Fruit fly (Drosophila melanogaster) whole organism, embryonic: ENCODE measurements around the gene CG32188.
A peak's percentile ranks its signal among the peaks of the same experiment; 100 is the strongest.

Experiments
- Asciz ChIP-seq: fragments of 200-800 bp; sonication (Bioruptor generic); optimal IDR thresholded peaks from 2 replicates; lab custom pipeline; 2017; ENCODE audit warnings: missing biosample characterization, mild to moderate bottlenecking, missing genetic modification characterization, missing genetic modification reagents
- BEAF-32 ChIP-seq: fragments of 200-800 bp; sonication (Bioruptor generic); optimal IDR thresholded peaks from 3 replicates; lab custom pipeline; 2017; ENCODE audit warnings: missing biosample characterization, missing genetic modification characterization, mild to moderate bottlenecking, moderate library complexity, missing genetic modification reagents
- CG10366 ChIP-seq: fragments of 200-800 bp; sonication (Bioruptor generic); IDR thresholded peaks from 2 replicates; pipeline ENCODE4 v1.3.6; 2022; ENCODE audit warnings: missing biosample characterization, missing genetic modification characterization
- CG15073 ChIP-seq: fragments of 200-800 bp; sonication (Bioruptor generic); optimal IDR thresholded peaks from 2 replicates; lab custom pipeline; 2016; ENCODE audit warnings: missing biosample characterization, missing genetic modification characterization
- CG15269 ChIP-seq: fragments of 200-800 bp; sonication (Bioruptor generic); optimal IDR thresholded peaks from 2 replicates; lab custom pipeline; 2018; ENCODE audit warnings: missing biosample characterization, mild to moderate bottlenecking, missing genetic modification characterization, moderate library complexity
- CG17328 ChIP-seq: fragments of 200-800 bp; sonication (Bioruptor generic); IDR thresholded peaks from 2 replicates; pipeline ENCODE4 v1.3.6; 2022; ENCODE audit warnings: missing biosample characterization, missing genetic modification characterization
- CG2120 ChIP-seq: fragments of 200-800 bp; sonication (Bioruptor generic); optimal IDR thresholded peaks from 3 replicates; lab custom pipeline; 2016; ENCODE audit warnings: missing biosample characterization, missing genetic modification characterization
- CG2678 ChIP-seq: fragments of 200-800 bp; sonication (Bioruptor generic); optimal IDR thresholded peaks from 3 replicates; lab custom pipeline; 2019; ENCODE audit warnings: missing biosample characterization, mild to moderate bottlenecking, missing genetic modification characterization, moderate library complexity
- CG30403 ChIP-seq: fragments of 200-800 bp; sonication (Bioruptor generic); optimal IDR thresholded peaks from 3 replicates; lab custom pipeline; 2016; ENCODE audit warnings: missing biosample characterization, missing genetic modification characterization
- CG3847 ChIP-seq: fragments of 200-800 bp; sonication (Bioruptor generic); IDR thresholded peaks from 2 replicates; pipeline ENCODE4 v1.3.6; 2022; ENCODE audit warnings: missing biosample characterization, missing genetic modification characterization
- CG4282 ChIP-seq: fragments of 200-800 bp; sonication (Bioruptor generic); optimal IDR thresholded peaks from 2 replicates; lab custom pipeline; 2016; ENCODE audit warnings: missing biosample characterization, missing genetic modification characterization
- CG4617 ChIP-seq: fragments of 200-800 bp; sonication (Bioruptor generic); optimal IDR thresholded peaks from 3 replicates; lab custom pipeline; 2016; ENCODE audit warnings: missing biosample characterization, missing genetic modification characterization, borderline replicate concordance
- CG4707 ChIP-seq: fragments of 200-800 bp; sonication (Bioruptor generic); optimal IDR thresholded peaks from 2 replicates; lab custom pipeline; 2018; ENCODE audit warnings: missing biosample characterization, mild to moderate bottlenecking, missing genetic modification characterization, moderate library complexity
- CG6272 ChIP-seq: fragments of 200-800 bp; sonication (Bioruptor generic); IDR thresholded peaks from 2 replicates; pipeline ENCODE4 v1.3.6; 2022; ENCODE audit warnings: missing biosample characterization, missing genetic modification characterization
- CG6765 ChIP-seq: fragments of 200-800 bp; sonication (Bioruptor generic); optimal IDR thresholded peaks from 3 replicates; lab custom pipeline; 2017; ENCODE audit warnings: missing biosample characterization, mild to moderate bottlenecking, missing genetic modification characterization
- CG6791 ChIP-seq: fragments of 200-800 bp; sonication (Bioruptor generic); IDR thresholded peaks from 3 replicates; pipeline ENCODE4 v1.3.6; 2022; ENCODE audit warnings: missing biosample characterization, missing genetic modification characterization; ENCODE audit not compliant: partially characterized antibody
- CG7271 ChIP-seq: fragments of 200-800 bp; sonication (Bioruptor generic); optimal IDR thresholded peaks from 2 replicates; lab custom pipeline; 2018; ENCODE audit warnings: missing biosample characterization, mild to moderate bottlenecking, missing genetic modification characterization, moderate library complexity
- CG7928 ChIP-seq: fragments of 200-800 bp; sonication (Bioruptor generic); optimal IDR thresholded peaks from 2 replicates; lab custom pipeline; 2017; ENCODE audit warnings: missing biosample characterization, mild to moderate bottlenecking, missing genetic modification characterization
- CG8388 ChIP-seq: fragments of 200-800 bp; sonication (Bioruptor generic); optimal IDR thresholded peaks from 2 replicates; lab custom pipeline; 2019; ENCODE audit warnings: missing biosample characterization, mild to moderate bottlenecking, missing genetic modification characterization, moderate library complexity
- CG8765 ChIP-seq: fragments of 200-800 bp; sonication (Bioruptor generic); IDR thresholded peaks from 2 replicates; pipeline ENCODE4 v1.3.6; 2022; ENCODE audit warnings: missing biosample characterization, missing genetic modification characterization
- CG8924 ChIP-seq: fragments of 200-800 bp; optimal IDR thresholded peaks from 3 replicates; lab custom pipeline; 2019; ENCODE audit warnings: missing biosample characterization, mild to moderate bottlenecking, missing genetic modification characterization, moderate library complexity
- CG9609 ChIP-seq: fragments of 200-800 bp; sonication (Bioruptor generic); optimal IDR thresholded peaks from 3 replicates; lab custom pipeline; 2016; ENCODE audit warnings: missing biosample characterization, missing genetic modification characterization
- CkIIα-i1 ChIP-seq: fragments of 200-800 bp; sonication (Bioruptor generic); IDR thresholded peaks from 2 replicates; pipeline ENCODE4 v1.3.6; 2022; ENCODE audit warnings: missing biosample characterization, missing genetic modification characterization
- Eip74EF ChIP-seq, 2 experiments: fragments of 200-800 bp in 1 of 2; fragments of >200 bp in 1 of 2; sonication (Bioruptor generic) in 1 of 2; optimal IDR thresholded peaks; 2 replicates each; lab custom pipeline; 2017 to 2019; ENCODE audit warnings: missing biosample characterization in 2 of 2, missing genetic modification characterization in 2 of 2, mild to moderate bottlenecking in 1 of 2, moderate library complexity in 1 of 2
- HLH54F ChIP-seq: fragments of 200-800 bp; sonication (Bioruptor generic); optimal IDR thresholded peaks from 3 replicates; lab custom pipeline; 2016; ENCODE audit warnings: missing biosample characterization, missing genetic modification characterization
- HmgZ ChIP-seq: fragments of 200-800 bp; sonication (Bioruptor generic); optimal IDR thresholded peaks from 2 replicates; lab custom pipeline; 2018; ENCODE audit warnings: missing biosample characterization, mild to moderate bottlenecking, missing genetic modification characterization
- Hr39 ChIP-seq: fragments of >200 bp; optimal IDR thresholded peaks from 2 replicates; lab custom pipeline; 2017
- MESR4 ChIP-seq: fragments of 200-800 bp; sonication (Bioruptor generic); optimal IDR thresholded peaks from 2 replicates; lab custom pipeline; 2018; ENCODE audit warnings: missing biosample characterization, mild to moderate bottlenecking, missing genetic modification characterization, moderate library complexity
- Mad ChIP-seq: fragments of 200-800 bp; sonication (Bioruptor generic); optimal IDR thresholded peaks from 2 replicates; lab custom pipeline; 2016; ENCODE audit warnings: missing biosample characterization, missing genetic modification characterization
- Myb ChIP-seq: fragments of 200-800 bp; sonication (Bioruptor generic); optimal IDR thresholded peaks from 2 replicates; lab custom pipeline; 2016; ENCODE audit warnings: missing biosample characterization, missing genetic modification characterization
- NfI ChIP-seq: fragments of 200-800 bp; sonication (Bioruptor generic); optimal IDR thresholded peaks from 3 replicates; lab custom pipeline; 2018; ENCODE audit warnings: missing biosample characterization, mild to moderate bottlenecking, missing genetic modification characterization, moderate library complexity
- PHDP ChIP-seq: fragments of 200-800 bp; sonication (Bioruptor generic); optimal IDR thresholded peaks from 3 replicates; lab custom pipeline; 2018; ENCODE audit warnings: missing biosample characterization, mild to moderate bottlenecking, missing genetic modification characterization, moderate library complexity
- Ravus ChIP-seq: fragments of 200-800 bp; sonication (Bioruptor generic); IDR thresholded peaks from 2 replicates; pipeline ENCODE4 v1.3.6; 2022; ENCODE audit warnings: missing biosample characterization, missing genetic modification characterization
- Trl ChIP-seq, 3 experiments: fragments of >200 bp in 2 of 3; fragments of 200-800 bp in 1 of 3; sonication (Bioruptor generic) in 1 of 3; optimal IDR thresholded peaks; 2 replicates in 1 of 3; 3 replicates in 2 of 3; lab custom pipeline; 2016 to 2017; ENCODE audit warnings: missing biosample characterization in 1 of 3, missing genetic modification characterization in 1 of 3
- abd-A ChIP-seq: fragments of 200-800 bp; sonication (Bioruptor generic); optimal IDR thresholded peaks from 3 replicates; lab custom pipeline; 2019; ENCODE audit warnings: missing biosample characterization, mild to moderate bottlenecking, missing genetic modification characterization, moderate library complexity
- chn ChIP-seq: fragments of 200-800 bp; sonication (Bioruptor generic); optimal IDR thresholded peaks from 2 replicates; lab custom pipeline; 2016; ENCODE audit warnings: missing biosample characterization, missing genetic modification characterization
- ci ChIP-seq: fragments of 200-800 bp; sonication (Bioruptor generic); IDR thresholded peaks from 3 replicates; pipeline ENCODE4 v1.3.6; 2022; ENCODE audit warnings: missing biosample characterization, missing genetic modification characterization
- fd64A ChIP-seq: fragments of 200-800 bp; sonication (Bioruptor generic); optimal IDR thresholded peaks from 3 replicates; lab custom pipeline; 2018; ENCODE audit warnings: missing biosample characterization, mild to moderate bottlenecking, missing genetic modification characterization
- grau ChIP-seq: fragments of 200-800 bp; optimal IDR thresholded peaks from 3 replicates; lab custom pipeline; 2019; ENCODE audit warnings: missing biosample characterization, mild to moderate bottlenecking, missing genetic modification characterization, moderate library complexity
- hth ChIP-seq: fragments of >200 bp; optimal IDR thresholded peaks from 2 replicates; lab custom pipeline; 2017; ENCODE audit warnings: inconsistent platforms
- lilli ChIP-seq: fragments of 200-800 bp; sonication (Bioruptor generic); optimal IDR thresholded peaks from 3 replicates; lab custom pipeline; 2016; ENCODE audit warnings: missing biosample characterization, missing genetic modification characterization
- p53 ChIP-seq: fragments of 200-800 bp; sonication (Bioruptor generic); optimal IDR thresholded peaks from 2 replicates; lab custom pipeline; 2016; ENCODE audit warnings: missing biosample characterization, missing genetic modification characterization
- prd ChIP-seq, 3 experiments: fragments of >200 bp in 2 of 3; fragments of 200-800 bp in 1 of 3; sonication (Bioruptor generic) in 1 of 3; optimal IDR thresholded peaks in 2 of 3; IDR thresholded peaks in 1 of 3; 2 replicates in 2 of 3; 3 replicates in 1 of 3; pipeline versions ENCODE4 v1.3.6 to Lab custom; 2017 to 2022; ENCODE audit warnings: missing biosample characterization in 1 of 3, missing genetic modification characterization in 1 of 3
- sc ChIP-seq, 3 experiments: fragments of >200 bp in 2 of 3; fragments of 200-800 bp in 1 of 3; sonication (Bioruptor generic) in 1 of 3; optimal IDR thresholded peaks; 2 replicates in 2 of 3; 3 replicates in 1 of 3; lab custom pipeline; 2017; ENCODE audit warnings: mild to moderate bottlenecking in 1 of 3, missing biosample characterization in 1 of 3, missing genetic modification characterization in 1 of 3, missing genetic modification reagents in 1 of 3
- sens-2 ChIP-seq: fragments of 200-800 bp; sonication (Bioruptor generic); IDR thresholded peaks from 2 replicates; pipeline ENCODE4 v1.3.6; 2022; ENCODE audit warnings: missing biosample characterization, missing genetic modification characterization
- sim ChIP-seq: fragments of 200-800 bp; sonication (Bioruptor generic); IDR thresholded peaks from 2 replicates; pipeline ENCODE4 v1.3.6; 2022; ENCODE audit warnings: missing biosample characterization, missing genetic modification characterization
- slbo ChIP-seq: fragments of 200-800 bp; sonication (Bioruptor generic); IDR thresholded peaks from 2 replicates; pipeline ENCODE4 v1.3.6; 2022; ENCODE audit warnings: missing biosample characterization, missing genetic modification characterization
- stwl ChIP-seq: fragments of 200-800 bp; sonication (Bioruptor generic); optimal IDR thresholded peaks from 3 replicates; lab custom pipeline; 2018; ENCODE audit warnings: missing biosample characterization, mild to moderate bottlenecking, missing genetic modification characterization, moderate library complexity
- zen ChIP-seq: fragments of 200-800 bp; sonication (Bioruptor generic); optimal IDR thresholded peaks from 3 replicates; lab custom pipeline; 2018; ENCODE audit warnings: missing biosample characterization, mild to moderate bottlenecking, missing genetic modification characterization, moderate library complexity
- zen2 ChIP-seq: fragments of 200-800 bp; sonication (Bioruptor generic); IDR thresholded peaks from 3 replicates; pipeline ENCODE4 v1.3.6; 2022; ENCODE audit warnings: missing biosample characterization, missing genetic modification characterization; ENCODE audit not compliant: partially characterized antibody

The CG32188 gene

DNA sequence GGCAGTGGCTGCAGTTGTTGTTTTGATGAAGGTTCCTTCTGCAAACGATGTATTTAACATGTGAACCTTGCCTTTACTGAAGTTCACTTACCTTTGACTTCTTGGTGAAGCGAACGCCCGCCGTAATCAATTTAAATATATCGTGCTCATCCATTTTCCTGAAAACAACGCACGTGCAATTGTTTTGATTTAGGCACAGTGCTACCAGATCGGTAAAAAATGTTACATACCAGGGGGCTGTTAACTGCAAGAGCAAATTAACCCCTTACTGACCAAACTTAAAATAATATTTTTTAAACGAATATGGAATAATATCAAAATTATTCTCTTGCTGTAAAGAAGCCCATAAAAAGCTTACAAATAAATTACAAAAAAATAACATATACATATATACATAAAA lies 28.9 kb downstream of the CG32188 start, which contains the start of gene ais (continued):
- TF ChIP-seq CG15073 (GFP tag; lab: Kevin White, UChicago) (no peak), CG8924 (tag; lab: Kevin White, UChicago) (no peak), CG9609 (no peak), prd (optimal IDR thresholded peaks at IDR 0.05; lab: Kevin White, UChicago) (no peak), prd (GFP tag; IDR thresholded peaks at IDR 0.05; lab: Robert Waterston, UW) (no peak), NfI (peak; percentile 10), PHDP (tag; lab: Kevin White, UChicago) (peak; percentile 22), abd-A (no peak), stwl (peak; percentile 63), CG6272 (no peak), CG15269 (tag; lab: Kevin White, UChicago) (peak; percentile 23), Hr39 (no peak), CG4617 (GFP tag; lab: Kevin White, UChicago) (no peak), ci (GFP tag; lab: Robert Waterston, UW) (peak; percentile 38; the same call in 1 of the 3 replicates), CG4707 (GFP tag; lab: Kevin White, UChicago) (no peak), Ravus (GFP tag; lab: Robert Waterston, UW) (no peak), slbo (GFP tag; lab: Robert Waterston, UW) (peak; percentile 70), sens-2 (no peak), HmgZ (tag; lab: Kevin White, UChicago) (peak; percentile 22), Myb (GFP tag; lab: Kevin White, UChicago) (peak; percentile 32), zen (peak; percentile 4), CG3847 (GFP tag; lab: Robert Waterston, UW) (peak; percentile 64; the same call in 1 of the 2 replicates), grau (tag; lab: Kevin White, UChicago) (peak; percentile 41), CG2120 (GFP tag; lab: Kevin White, UChicago) (peak; percentile 50), chn (no peak), fd64A (GFP tag; lab: Kevin White, UChicago) (no peak), sc (optimal IDR thresholded peaks at IDR 0.05; lab: Kevin White, UChicago) (no peak), sc (GFP tag; optimal IDR thresholded peaks at IDR 0.05; lab: Kevin White, UChicago) (no peak), CG4282 (GFP tag; lab: Kevin White, UChicago) (no peak), CG7271 (tag; lab: Kevin White, UChicago) (no peak), zen2 (no peak), CG10366 (GFP tag; lab: Robert Waterston, UW) (0 out of 2 replicates have a peak, but pooled peaks have one; percentile 13), Eip74EF (GFP tag; optimal IDR thresholded peaks at IDR 0.05; lab: Kevin White, UChicago) (no peak), CG2678 (tag; lab: Kevin White, UChicago) (no peak), lilli (GFP tag; lab: Kevin White, UChicago) (peak; percentile 54), BEAF-32 (GFP tag; lab: Kevin White, UChicago) (peak; percentile 34), Trl (optimal IDR thresholded peaks at IDR 0.05; lab: Kevin White, UChicago) (no peak), Trl (GFP tag; optimal IDR thresholded peaks at IDR 0.05; lab: Kevin White, UChicago) (no peak), CG30403 (GFP tag; lab: Kevin White, UChicago) (peak; percentile 40), HLH54F (no peak), CkIIα-i1 (GFP tag; lab: Robert Waterston, UW) (no peak), CG8765 (GFP tag; lab: Robert Waterston, UW) (no peak), Mad (GFP tag; lab: Kevin White, UChicago) (no peak), CG7928 (GFP tag; lab: Kevin White, UChicago) (peak; percentile 55), sim (no peak), CG8388 (GFP tag; lab: Kevin White, UChicago) (no peak), CG6791 (GFP tag; lab: Robert Waterston, UW) (no peak), CG6765 (no peak), MESR4 (GFP tag; lab: Kevin White, UChicago) (peak; percentile 18), Asciz (GFP tag; lab: Kevin White, UChicago) (no peak), CG17328 (GFP tag; lab: Robert Waterston, UW) (no peak), p53 (GFP tag; lab: Kevin White, UChicago) (no peak), hth (no peak)
